Fruit fly (Drosophila melanogaster) whole organism, wandering third instar larva: ENCODE data around the gene Ccdc85.
A peak's percentile ranks its signal among the peaks of the same experiment; 100 is the strongest.

ENCODE experiments used
- Abd-B ChIP-seq: fragments of >200 bp; optimal IDR thresholded peaks from 2 replicates; lab custom pipeline; 2017; ENCODE audit warnings: missing biosample characterization, missing genetic modification characterization
- CG32264 ChIP-seq: fragments of 200-800 bp; sonication (Bioruptor generic); optimal IDR thresholded peaks from 2 replicates; lab custom pipeline; 2016; ENCODE audit warnings: missing biosample characterization, missing genetic modification characterization
- CG9705 ChIP-seq: fragments of 200-800 bp; sonication (Bioruptor generic); optimal IDR thresholded peaks from 2 replicates; lab custom pipeline; 2018; ENCODE audit warnings: missing biosample characterization, mild to moderate bottlenecking, missing genetic modification characterization
- CrebA ChIP-seq: fragments of 200-800 bp; sonication (Bioruptor generic); optimal IDR thresholded peaks from 2 replicates; lab custom pipeline; 2016; ENCODE audit warnings: missing biosample characterization, mild to moderate bottlenecking, missing genetic modification characterization, borderline replicate concordance
- Dfd ChIP-seq: fragments of >200 bp; optimal IDR thresholded peaks from 2 replicates; lab custom pipeline; 2017; ENCODE audit warnings: missing biosample characterization, missing genetic modification characterization
- Dif ChIP-seq: fragments of 200-275, 200-300 bp; sonication (Bioruptor generic); optimal IDR thresholded peaks from 2 replicates; lab custom pipeline; 2018; ENCODE audit warnings: missing biosample characterization, missing genetic modification characterization; ENCODE audit not compliant: partially characterized antibody
- GATAd ChIP-seq: sonication (Bioruptor generic); optimal IDR thresholded peaks from 2 replicates; lab custom pipeline; 2016; ENCODE audit warnings: missing biosample characterization, missing genetic modification characterization
- HLH106 ChIP-seq: fragments of 200-800 bp; optimal IDR thresholded peaks from 3 replicates; lab custom pipeline; 2019; ENCODE audit warnings: missing biosample characterization, mild to moderate bottlenecking, missing genetic modification characterization, moderate library complexity
- Hnf4 ChIP-seq: fragments of 200-800 bp; sonication (Bioruptor generic); optimal IDR thresholded peaks from 2 replicates; lab custom pipeline; 2016; ENCODE audit warnings: missing biosample characterization, mild to moderate bottlenecking, missing genetic modification characterization
- Hr78 ChIP-seq: fragments of >200 bp; optimal IDR thresholded peaks from 2 replicates; lab custom pipeline; 2017; ENCODE audit warnings: missing biosample characterization, missing genetic modification characterization
- Hr83 ChIP-seq: fragments of 200-300 bp; sonication (Bioruptor generic); optimal IDR thresholded peaks from 2 replicates; lab custom pipeline; 2016; ENCODE audit warnings: missing biosample characterization, mild to moderate bottlenecking, missing genetic modification characterization, moderate library complexity; ENCODE audit not compliant: poor library complexity, severe bottlenecking
- Jra ChIP-seq: sonication (Bioruptor generic); optimal IDR thresholded peaks from 2 replicates; lab custom pipeline; 2016; ENCODE audit warnings: missing biosample characterization, missing genetic modification characterization
- Mio ChIP-seq: sonication (Bioruptor generic); optimal IDR thresholded peaks from 2 replicates; lab custom pipeline; 2016; ENCODE audit warnings: missing biosample characterization, missing genetic modification characterization
- Myc ChIP-seq: fragments of >200 bp; optimal IDR thresholded peaks from 2 replicates; lab custom pipeline; 2017
- N ChIP-seq: fragments of >200 bp; optimal IDR thresholded peaks from 2 replicates; lab custom pipeline; 2018; ENCODE audit warnings: missing biosample characterization, missing external identifiers, missing genetic modification characterization
- OdsH ChIP-seq: fragments of 200-800 bp; sonication (Bioruptor generic); optimal IDR thresholded peaks from 2 replicates; lab custom pipeline; 2016; ENCODE audit warnings: missing biosample characterization, mild to moderate bottlenecking, missing genetic modification characterization
- Rel ChIP-seq, 2 experiments: fragments of 200-800 bp; sonication (Bioruptor generic) in 1 of 2; optimal IDR thresholded peaks; 2 replicates in 1 of 2; 3 replicates in 1 of 2; lab custom pipeline; 2016 to 2019; ENCODE audit warnings: mild to moderate bottlenecking in 2 of 2, missing biosample characterization in 2 of 2, missing genetic modification characterization in 2 of 2, moderate library complexity in 1 of 2
- Sp1 ChIP-seq: fragments of 200-800 bp; sonication (Bioruptor generic); optimal IDR thresholded peaks from 3 replicates; lab custom pipeline; 2019; ENCODE audit warnings: missing biosample characterization, mild to moderate bottlenecking, missing genetic modification characterization, moderate library complexity
- Vsx2 ChIP-seq: fragments of 200-300, 225-300 bp; sonication (Bioruptor generic); optimal IDR thresholded peaks from 2 replicates; lab custom pipeline; 2018; ENCODE audit warnings: missing biosample characterization, missing genetic modification characterization; ENCODE audit not compliant: partially characterized antibody
- br ChIP-seq: fragments of 200-800 bp; sonication (Bioruptor generic); optimal IDR thresholded peaks from 2 replicates; lab custom pipeline; 2016; ENCODE audit warnings: missing biosample characterization, missing genetic modification characterization
- brk ChIP-seq: fragments of 200-800 bp; sonication (Bioruptor generic); optimal IDR thresholded peaks from 2 replicates; lab custom pipeline; 2016; ENCODE audit warnings: missing biosample characterization, mild to moderate bottlenecking, missing genetic modification characterization
- dl ChIP-seq, 2 experiments: fragments of 175-275, 200-275 bp in 1 of 2; fragments of 200-275 bp in 1 of 2; sonication (Bioruptor generic); optimal IDR thresholded peaks; lab custom pipeline; 2018; ENCODE audit warnings: mild to moderate bottlenecking in 2 of 2, missing biosample characterization in 2 of 2, missing genetic modification characterization in 2 of 2, moderate library complexity in 2 of 2; ENCODE audit not compliant: partially characterized antibody in 2 of 2, insufficient read depth in 1 of 2
- dmrt93B ChIP-seq: fragments of 200-800 bp; sonication (Bioruptor generic); optimal IDR thresholded peaks from 2 replicates; lab custom pipeline; 2018; ENCODE audit warnings: missing biosample characterization, mild to moderate bottlenecking, missing genetic modification characterization
- dsf ChIP-seq: sonication (Bioruptor generic); optimal IDR thresholded peaks from 2 replicates; lab custom pipeline; 2016; ENCODE audit warnings: missing biosample characterization, missing genetic modification characterization, borderline replicate concordance
- ey ChIP-seq: fragments of 200-800 bp; sonication (Bioruptor generic); optimal IDR thresholded peaks from 2 replicates; lab custom pipeline; 2016; ENCODE audit warnings: missing biosample characterization, missing genetic modification characterization
- foxo ChIP-seq, 2 experiments: fragments of 200-800 bp; sonication (Bioruptor generic); optimal IDR thresholded peaks; 2 replicates in 1 of 2; 3 replicates in 1 of 2; lab custom pipeline; 2016 to 2017; ENCODE audit warnings: missing biosample characterization in 2 of 2, missing genetic modification characterization in 2 of 2
- fru ChIP-seq: fragments of 200-800 bp; sonication (Bioruptor generic); optimal IDR thresholded peaks from 3 replicates; lab custom pipeline; 2016; ENCODE audit warnings: missing biosample characterization, mild to moderate bottlenecking, missing genetic modification characterization
- h ChIP-seq: fragments of 200-800 bp; sonication (Bioruptor generic); optimal IDR thresholded peaks from 3 replicates; lab custom pipeline; 2016; ENCODE audit warnings: missing biosample characterization, mild to moderate bottlenecking, missing genetic modification characterization
- jim ChIP-seq: fragments of 175-275, 200-325 bp; sonication (Bioruptor generic); optimal IDR thresholded peaks from 2 replicates; lab custom pipeline; 2016; ENCODE audit warnings: missing biosample characterization, mild to moderate bottlenecking, missing genetic modification characterization
- lola ChIP-seq: fragments of >200 bp; optimal IDR thresholded peaks from 2 replicates; lab custom pipeline; 2017; ENCODE audit warnings: missing biosample characterization, missing genetic modification characterization
- pan ChIP-seq: fragments of >200 bp; optimal IDR thresholded peaks from 2 replicates; lab custom pipeline; 2017
- psq ChIP-seq: fragments of 200-800 bp; sonication (Bioruptor generic); optimal IDR thresholded peaks from 3 replicates; lab custom pipeline; 2017; ENCODE audit warnings: missing biosample characterization, mild to moderate bottlenecking, missing genetic modification characterization, moderate library complexity
- rgr ChIP-seq: fragments of 200-800 bp; sonication (Bioruptor generic); optimal IDR thresholded peaks from 3 replicates; lab custom pipeline; 2016; ENCODE audit warnings: missing biosample characterization, mild to moderate bottlenecking, missing genetic modification characterization
- sage ChIP-seq: fragments of 200-800 bp; sonication (Bioruptor generic); optimal IDR thresholded peaks from 2 replicates; lab custom pipeline; 2016; ENCODE audit warnings: missing biosample characterization, mild to moderate bottlenecking, missing genetic modification characterization
- sv ChIP-seq: fragments of 200-800 bp; sonication (Bioruptor generic); optimal IDR thresholded peaks from 3 replicates; lab custom pipeline; 2016; ENCODE audit warnings: missing biosample characterization, missing genetic modification characterization
- tai ChIP-seq: sonication (Bioruptor generic); optimal IDR thresholded peaks from 2 replicates; lab custom pipeline; 2016; ENCODE audit warnings: missing biosample characterization, missing genetic modification characterization
- usp ChIP-seq: fragments of >200 bp; optimal IDR thresholded peaks from 2 replicates; lab custom pipeline; 2017; ENCODE audit warnings: missing biosample characterization, missing genetic modification characterization
- woc ChIP-seq: sonication (Bioruptor generic); optimal IDR thresholded peaks from 2 replicates; lab custom pipeline; 2016; ENCODE audit warnings: missing biosample characterization, mild to moderate bottlenecking, missing genetic modification characterization

The Ccdc85 gene

DNA sequence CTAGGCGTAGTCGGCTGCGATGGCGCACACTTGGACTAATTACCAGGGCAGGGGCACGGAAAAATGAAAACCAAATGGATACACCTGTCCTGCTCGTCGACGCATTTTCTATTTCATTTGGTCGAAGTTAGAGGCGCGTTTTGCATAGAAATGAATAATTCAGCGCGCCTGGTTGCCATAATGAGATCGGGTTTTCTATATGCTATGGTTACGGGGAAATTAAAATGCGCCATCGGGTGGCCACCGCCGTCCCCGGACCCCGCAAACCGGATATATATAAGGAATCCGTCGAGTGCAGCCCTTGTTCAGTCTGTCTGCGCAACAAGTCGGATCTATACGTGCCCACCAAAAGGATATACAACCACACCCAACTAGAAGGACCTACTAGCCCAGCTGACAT is 44.6 kb downstream of the Ccdc85 start, which contains the start of gene FASN2:
FASN2 (plus strand) TSS at position 301 of the 400 bp plus-strand sequence.
- TF ChIP-seq CG9705 (GFP tag; lab: Kevin White, UChicago), result no peak
- no peak for TF ChIP-seq Sp1 (GFP tag; lab: Kevin White, UChicago)
- no peak for TF ChIP-seq pan (lab: Kevin White, UChicago)
- no peak for TF ChIP-seq Dif (GFP tag; lab: Kevin White, UChicago)
- no peak for TF ChIP-seq Dfd (GFP tag; lab: Kevin White, UChicago)
- no peak for TF ChIP-seq Abd-B (GFP tag; lab: Kevin White, UChicago)

DNA sequence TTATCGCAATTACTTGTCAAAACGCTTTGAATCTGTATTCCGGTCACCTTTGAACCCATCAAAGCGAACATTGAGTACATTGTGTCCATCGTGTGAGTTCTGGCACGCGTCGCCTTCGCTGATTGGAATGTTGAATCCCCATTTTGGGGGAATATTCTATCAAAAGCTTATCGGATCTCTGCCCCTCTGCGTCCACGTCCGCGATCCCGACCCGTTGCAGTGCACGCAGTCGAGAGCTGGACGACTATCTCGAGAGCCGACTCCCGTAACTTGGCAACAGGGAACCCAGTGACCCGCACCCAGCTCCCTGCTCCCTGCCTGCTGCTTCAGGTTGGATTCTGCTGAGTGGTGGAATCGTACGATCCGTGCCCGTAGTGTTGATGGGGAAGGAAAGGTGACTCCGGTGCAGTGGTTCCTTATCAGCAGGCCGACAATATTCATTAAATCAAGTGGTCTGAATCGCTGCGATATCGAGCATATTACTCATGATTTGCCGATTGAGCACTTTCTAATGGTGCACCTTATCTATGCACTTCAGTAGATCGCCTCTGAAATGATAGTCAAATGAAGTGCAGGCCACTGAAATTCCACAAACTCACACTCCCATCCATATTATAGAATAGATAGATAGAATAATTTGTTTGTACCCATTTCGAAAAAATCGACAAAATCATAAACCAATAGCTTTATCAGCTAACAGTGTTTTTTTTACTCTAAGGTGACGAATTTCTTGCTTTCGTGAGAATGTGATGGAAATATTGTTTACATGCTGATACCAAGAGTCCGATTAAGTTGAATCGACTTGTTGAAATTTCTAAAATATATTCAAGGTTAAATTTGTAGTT is 45.8 kb downstream of the Ccdc85 start:
- TF ChIP-seq Rel (GFP tag; optimal IDR thresholded peaks at IDR 0.05; lab: Kevin White, UChicago) (no peak), Rel (tag; optimal IDR thresholded peaks at IDR 0.05; lab: Kevin White, UChicago) (peak; percentile 95), h (peak; percentile 51), psq (no peak), Jra (GFP tag; lab: Kevin White, UChicago) (no peak), Hr83 (GFP tag; lab: Kevin White, UChicago) (peak; percentile 2), dl (GFP tag; optimal IDR thresholded peaks at IDR 0.05; lab: Kevin White, UChicago; ENCODE audit: insufficient read depth in 1 of 2, partially characterized antibody in 2 of 2) (no peak), GATAd (GFP tag; lab: Kevin White, UChicago) (no peak), Myc (lab: Kevin White, UChicago) (no peak), usp (GFP tag; lab: Kevin White, UChicago) (no peak), CG9705 (GFP tag; lab: Kevin White, UChicago) (no peak)

DNA sequence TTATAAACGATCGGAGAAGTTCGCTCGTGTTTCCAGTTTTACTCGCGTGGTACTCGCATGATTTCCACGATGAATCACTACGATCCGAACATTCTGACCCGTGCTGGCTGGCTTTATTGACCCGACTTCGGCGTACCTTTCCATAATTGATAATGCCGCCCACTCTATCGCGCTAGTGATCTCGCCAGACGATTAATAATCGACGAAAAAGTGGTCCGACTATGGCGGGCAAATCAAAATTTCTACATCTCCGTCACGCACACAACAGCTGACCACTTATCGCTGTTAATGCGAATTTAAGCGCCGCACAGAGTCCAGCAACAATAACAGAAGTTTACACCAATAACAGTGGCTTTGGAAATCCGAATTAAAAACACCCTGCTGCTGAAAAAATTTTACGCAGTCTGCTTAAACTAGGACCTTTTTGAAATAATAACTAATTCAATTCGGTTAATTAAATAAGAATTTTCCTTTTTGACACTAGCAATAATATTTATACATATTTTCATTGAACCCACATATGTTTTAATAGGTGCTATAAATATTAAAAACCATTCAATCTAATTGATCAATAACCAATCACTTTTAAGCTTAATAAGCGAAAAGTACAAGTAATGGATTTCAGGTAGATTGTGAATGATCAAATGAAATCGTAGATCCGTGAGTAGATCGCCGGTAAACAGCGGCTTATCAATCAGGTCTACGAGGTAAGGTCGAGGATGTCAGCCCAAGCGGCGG is 56.8 kb downstream of the Ccdc85 start:
- TF ChIP-seq N, result no peak
- no peak for TF ChIP-seq pan (lab: Kevin White, UChicago)
- no peak for TF ChIP-seq Myc (lab: Kevin White, UChicago)
- peak; percentile 53 for TF ChIP-seq br (GFP tag; lab: Kevin White, UChicago)
- no peak for TF ChIP-seq Dfd (GFP tag; lab: Kevin White, UChicago)
- TF ChIP-seq dl (GFP tag; optimal IDR thresholded peaks at IDR 0.05; lab: Kevin White, UChicago; ENCODE audit: insufficient read depth in 1 of 2, partially characterized antibody in 2 of 2), result no peak
- no peak for TF ChIP-seq Rel (GFP tag; optimal IDR thresholded peaks at IDR 0.05; lab: Kevin White, UChicago)
- TF ChIP-seq Rel (tag; optimal IDR thresholded peaks at IDR 0.05; lab: Kevin White, UChicago), result peak; percentile 24
- peak in 1 of 2 experiments; percentile 70 for TF ChIP-seq foxo (GFP tag; optimal IDR thresholded peaks at IDR 0.05; lab: Kevin White, UChicago)
- peak; percentile 66 for TF ChIP-seq Sp1 (GFP tag; lab: Kevin White, UChicago)
- TF ChIP-seq jim (GFP tag; lab: Kevin White, UChicago), result no peak
- peak; percentile 95 for TF ChIP-seq woc (GFP tag; lab: Kevin White, UChicago)
- TF ChIP-seq CG9705 (GFP tag; lab: Kevin White, UChicago), result peak; percentile 33
- TF ChIP-seq CrebA (GFP tag; lab: Kevin White, UChicago), result no peak
- TF ChIP-seq Abd-B (GFP tag; lab: Kevin White, UChicago), result no peak
- no peak for TF ChIP-seq brk (GFP tag; lab: Kevin White, UChicago)
- TF ChIP-seq Hnf4 (GFP tag; lab: Kevin White, UChicago), result no peak
- TF ChIP-seq Hr78 (GFP tag; lab: Kevin White, UChicago), result no peak
- no peak for TF ChIP-seq CG32264 (GFP tag; lab: Kevin White, UChicago)
- TF ChIP-seq lola (GFP tag; lab: Kevin White, UChicago), result no peak
- TF ChIP-seq Hr83 (GFP tag; lab: Kevin White, UChicago), result no peak
- peak; percentile 55 for TF ChIP-seq dmrt93B (GFP tag; lab: Kevin White, UChicago)
- TF ChIP-seq OdsH (GFP tag; lab: Kevin White, UChicago), result peak; percentile 67
- TF ChIP-seq ey (GFP tag; lab: Kevin White, UChicago), result peak; percentile 58
- peak; percentile 60 for TF ChIP-seq sv (GFP tag; lab: Kevin White, UChicago)
- TF ChIP-seq dsf (GFP tag; lab: Kevin White, UChicago), result no peak
- TF ChIP-seq GATAd (GFP tag; lab: Kevin White, UChicago), result no peak
- TF ChIP-seq Vsx2 (GFP tag; lab: Kevin White, UChicago), result no peak
- no peak for TF ChIP-seq usp (GFP tag; lab: Kevin White, UChicago)
- no peak for TF ChIP-seq Mio (GFP tag; lab: Kevin White, UChicago)
- no peak for TF ChIP-seq Dif (GFP tag; lab: Kevin White, UChicago)
- TF ChIP-seq h, result peak; percentile 38
- no peak for TF ChIP-seq Jra (GFP tag; lab: Kevin White, UChicago)
- peak; percentile 47 for TF ChIP-seq rgr (GFP tag; lab: Kevin White, UChicago)
- TF ChIP-seq HLH106 (tag; lab: Kevin White, UChicago), result peak; percentile 26
- no peak for TF ChIP-seq tai
- peak; percentile 72 for TF ChIP-seq fru
- TF ChIP-seq sage (GFP tag; lab: Kevin White, UChicago), result peak; percentile 16
- TF ChIP-seq psq, result peak; percentile 51
